Fruit fly (Drosophila melanogaster) whole organism, pupa: ENCODE data around the gene dsx.

ENCODE experiments used
- CG10348 ChIP-seq: fragments of 200-800 bp; sonication (Bioruptor generic); IDR thresholded peaks from 2 replicates; pipeline ENCODE4 v1.3.6; 2022; ENCODE audit warnings: missing biosample characterization, missing genetic modification characterization
- CG12605 ChIP-seq: fragments of 200-800 bp; sonication (Bioruptor generic); IDR thresholded peaks from 2 replicates; pipeline ENCODE4 v1.3.6; 2022; ENCODE audit warnings: missing biosample characterization, missing genetic modification characterization
- CG32121 ChIP-seq: fragments of 200-800 bp; sonication (Bioruptor generic); IDR thresholded peaks from 2 replicates; pipeline ENCODE4 v1.3.6; 2022; ENCODE audit warnings: missing biosample characterization, missing genetic modification characterization
- CG8159 ChIP-seq: fragments of 200-800 bp; sonication (Bioruptor generic); optimal IDR thresholded peaks from 3 replicates; lab custom pipeline; 2018; ENCODE audit warnings: missing biosample characterization, mild to moderate bottlenecking, missing genetic modification characterization, moderate library complexity
- CG8301 ChIP-seq: fragments of 200-800 bp; sonication (Bioruptor generic); optimal IDR thresholded peaks from 2 replicates; lab custom pipeline; 2018; ENCODE audit warnings: missing biosample characterization, mild to moderate bottlenecking, missing genetic modification characterization
- CG9948 ChIP-seq: fragments of 200-800 bp; sonication (Bioruptor generic); optimal IDR thresholded peaks from 2 replicates; lab custom pipeline; 2018; ENCODE audit warnings: missing biosample characterization, mild to moderate bottlenecking, missing genetic modification characterization, moderate library complexity
- EcR ChIP-seq: fragments of 200-800 bp; sonication (Bioruptor generic); optimal IDR thresholded peaks from 3 replicates; lab custom pipeline; 2019; ENCODE audit warnings: missing biosample characterization, missing genetic modification characterization, mild to moderate bottlenecking, moderate library complexity, missing genetic modification reagents
- Pif1A ChIP-seq: fragments of 200-800 bp; sonication (Bioruptor generic); optimal IDR thresholded peaks from 3 replicates; lab custom pipeline; 2016; ENCODE audit warnings: missing biosample characterization, missing genetic modification characterization
- Pif1B ChIP-seq: fragments of 200-800 bp; sonication (Bioruptor generic); optimal IDR thresholded peaks from 3 replicates; lab custom pipeline; 2016; ENCODE audit warnings: missing biosample characterization, missing genetic modification characterization
- gl ChIP-seq: fragments of 200-800 bp; sonication (Bioruptor generic); optimal IDR thresholded peaks from 2 replicates; lab custom pipeline; 2018; ENCODE audit warnings: missing biosample characterization, mild to moderate bottlenecking, missing genetic modification characterization

DNA sequence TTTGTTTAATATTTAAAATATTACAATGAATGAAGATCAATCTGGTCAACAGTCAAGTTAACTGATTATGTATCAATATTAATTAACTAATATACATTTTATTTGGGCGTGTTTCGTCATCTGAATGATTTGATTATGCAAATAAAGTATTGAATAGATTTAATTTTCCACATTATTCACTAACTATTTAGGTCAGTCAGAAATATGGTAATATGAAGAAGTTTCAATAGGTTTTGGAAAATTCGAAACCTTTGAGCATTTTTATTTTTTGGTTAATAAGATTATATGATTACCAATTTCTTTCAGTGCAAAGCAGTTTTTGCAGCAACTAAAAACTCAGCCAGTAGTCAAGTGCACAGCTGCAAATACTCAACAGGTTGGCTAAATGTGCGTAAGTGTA, 24.9 kb upstream of the dsx start:
- peak; percentile 48 for TF ChIP-seq CG8301 (tag; lab: Kevin White, UChicago)
- peak; percentile 7 for TF ChIP-seq CG8159
- TF ChIP-seq Pif1A (GFP tag; lab: Kevin White, UChicago) = no peak
- TF ChIP-seq EcR (GFP tag; lab: Kevin White, UChicago) = no peak
- no peak for TF ChIP-seq gl (tag; lab: Kevin White, UChicago)
- TF ChIP-seq CG10348 (GFP tag; lab: Robert Waterston, UW) = no peak
- no peak for TF ChIP-seq Pif1B (GFP tag; lab: Kevin White, UChicago)
- no peak for TF ChIP-seq CG9948 (tag; lab: Kevin White, UChicago)
- TF ChIP-seq CG32121 (GFP tag; lab: Robert Waterston, UW) = peak; percentile 24; the same call in 1 of the 2 replicates
- TF ChIP-seq CG12605 = no peak
